Worm (Caenorhabditis elegans) whole organism, late embryonic: ENCODE data around the gene mab-10.

ENCODE experiments used
- C08G9.2 ChIP-seq: sonication (generic microtip); optimal IDR thresholded peaks from 2 replicates; lab custom pipeline; 2016; ENCODE audit warnings: mild to moderate bottlenecking, missing genetic modification characterization, moderate library complexity, missing compliant biosample characterization
- K02D7.2 ChIP-seq: sonication (generic microtip); optimal IDR thresholded peaks from 2 replicates; lab custom pipeline; 2017; ENCODE audit warnings: mild to moderate bottlenecking, missing genetic modification characterization, missing compliant biosample characterization
- K09A11.1 ChIP-seq: sonication (generic microtip); optimal IDR thresholded peaks from 2 replicates; lab custom pipeline; 2017; ENCODE audit warnings: antibody characterized with exemption, mild to moderate bottlenecking, missing genetic modification characterization, missing compliant biosample characterization; ENCODE audit not compliant: insufficient read depth
- ahr-1 ChIP-seq: sonication (generic microtip); optimal IDR thresholded peaks from 2 replicates; lab custom pipeline; 2016; ENCODE audit warnings: missing genetic modification characterization, missing compliant biosample characterization
- ceh-14 ChIP-seq: sonication (generic microtip); optimal IDR thresholded peaks from 2 replicates; lab custom pipeline; 2016; ENCODE audit warnings: missing genotype, missing genetic modification characterization, missing compliant biosample characterization
- ceh-2 ChIP-seq: sonication (generic microtip); optimal IDR thresholded peaks from 2 replicates; lab custom pipeline; 2016; ENCODE audit warnings: missing genotype, missing genetic modification characterization, missing compliant biosample characterization
- ceh-24 ChIP-seq: sonication (generic microtip); optimal IDR thresholded peaks from 2 replicates; lab custom pipeline; 2016; ENCODE audit warnings: mild to moderate bottlenecking, missing genetic modification characterization, missing compliant biosample characterization
- ceh-30 ChIP-seq: fragments of 150-350 bp; optimal IDR thresholded peaks from 2 replicates; lab custom pipeline; 2014; ENCODE audit warnings: missing biosample characterization, missing genetic modification characterization
- ceh-31 ChIP-seq: sonication (generic microtip); optimal IDR thresholded peaks from 2 replicates; lab custom pipeline; 2016; ENCODE audit warnings: missing genetic modification characterization, missing compliant biosample characterization
- ceh-48 ChIP-seq: sonication (generic microtip); optimal IDR thresholded peaks from 2 replicates; lab custom pipeline; 2016; ENCODE audit warnings: missing genetic modification characterization, inconsistent platforms, missing compliant biosample characterization
- ceh-9 ChIP-seq: sonication (generic microtip); optimal IDR thresholded peaks from 2 replicates; lab custom pipeline; 2016; ENCODE audit warnings: mild to moderate bottlenecking, missing genetic modification characterization, inconsistent platforms, missing compliant biosample characterization
- dmd-4 ChIP-seq: sonication (generic microtip); optimal IDR thresholded peaks from 2 replicates; lab custom pipeline; 2016; ENCODE audit warnings: borderline replicate concordance, missing genetic modification characterization, missing compliant biosample characterization
- elt-4 ChIP-seq: sonication (generic microtip); optimal IDR thresholded peaks from 2 replicates; lab custom pipeline; 2016; ENCODE audit warnings: missing genetic modification characterization, missing compliant biosample characterization
- ets-4 ChIP-seq: sonication (generic microtip); optimal IDR thresholded peaks from 2 replicates; lab custom pipeline; 2016; ENCODE audit warnings: missing genetic modification characterization, missing compliant biosample characterization
- hlh-15 ChIP-seq: sonication (generic microtip); optimal IDR thresholded peaks from 2 replicates; lab custom pipeline; 2016; ENCODE audit warnings: missing genetic modification characterization, missing compliant biosample characterization
- hlh-30 ChIP-seq: sonication (generic microtip); optimal IDR thresholded peaks from 2 replicates; lab custom pipeline; 2017; ENCODE audit warnings: antibody characterized with exemption, missing genetic modification characterization, missing compliant biosample characterization; ENCODE audit not compliant: insufficient read depth
- hlh-6 ChIP-seq: sonication (generic microtip); optimal IDR thresholded peaks from 2 replicates; lab custom pipeline; 2016; ENCODE audit warnings: missing genotype, missing genetic modification characterization, missing compliant biosample characterization
- lin-11 ChIP-seq: fragments of 200-800 bp; sonication (Bioruptor generic); optimal IDR thresholded peaks from 2 replicates; lab custom pipeline; 2018; ENCODE audit warnings: mild to moderate bottlenecking, missing genetic modification characterization, missing compliant biosample characterization
- madf-2 ChIP-seq: sonication (generic microtip); optimal IDR thresholded peaks from 2 replicates; lab custom pipeline; 2017; ENCODE audit warnings: missing genetic modification characterization, missing compliant biosample characterization
- mec-3 ChIP-seq: sonication (generic microtip); optimal IDR thresholded peaks from 2 replicates; lab custom pipeline; 2016; ENCODE audit warnings: borderline replicate concordance, missing genetic modification characterization, missing compliant biosample characterization
- nhr-11 ChIP-seq: fragments of 150-350 bp; optimal IDR thresholded peaks from 2 replicates; lab custom pipeline; 2014; ENCODE audit warnings: missing biosample characterization, missing genetic modification characterization
- odd-2 ChIP-seq: sonication (generic microtip); optimal IDR thresholded peaks from 2 replicates; lab custom pipeline; 2017; ENCODE audit warnings: antibody characterized with exemption, mild to moderate bottlenecking, missing genetic modification characterization, missing compliant biosample characterization
- pax-1 ChIP-seq: fragments of 150-350 bp; optimal IDR thresholded peaks from 2 replicates; lab custom pipeline; 2014; ENCODE audit warnings: missing biosample characterization, missing genetic modification characterization
- pha-2 ChIP-seq: sonication (generic microtip); optimal IDR thresholded peaks from 2 replicates; lab custom pipeline; 2017; ENCODE audit warnings: mild to moderate bottlenecking, missing genetic modification characterization, missing compliant biosample characterization
- pha-4 ChIP-seq: fragments of 150-350 bp; optimal IDR thresholded peaks from 2 replicates; lab custom pipeline; 2018; ENCODE audit warnings: missing biosample characterization, missing genetic modification reagents, missing genetic modification characterization
- ref-2 ChIP-seq: sonication (generic microtip); optimal IDR thresholded peaks from 2 replicates; lab custom pipeline; 2016; ENCODE audit warnings: missing genetic modification characterization, missing compliant biosample characterization
- sdc-2 ChIP-seq: sonication (generic microtip); optimal IDR thresholded peaks from 2 replicates; lab custom pipeline; 2016; ENCODE audit warnings: missing genotype, missing genetic modification characterization, missing compliant biosample characterization
- tbx-2 ChIP-seq: sonication (generic microtip); optimal IDR thresholded peaks from 2 replicates; lab custom pipeline; 2016; ENCODE audit warnings: missing genetic modification characterization, missing compliant biosample characterization
- tbx-7 ChIP-seq: sonication (generic microtip); optimal IDR thresholded peaks from 2 replicates; lab custom pipeline; 2016; ENCODE audit warnings: missing genotype, missing genetic modification characterization, missing compliant biosample characterization
- unc-3 ChIP-seq, 2 experiments: fragments of 200-800 bp in 1 of 2; sonication (Bioruptor generic) in 1 of 2; sonication (generic microtip) in 1 of 2; conservative IDR thresholded peaks in 1 of 2; optimal IDR thresholded peaks in 1 of 2; 2 replicates each; pipeline versions ENCODE4 v1.3.6 to Lab custom; 2016 to 2022; ENCODE audit warnings: missing compliant biosample characterization in 2 of 2, missing genetic modification characterization in 2 of 2, missing genetic modification reagents in 1 of 2
- unc-42 ChIP-seq: sonication (generic microtip); optimal IDR thresholded peaks from 2 replicates; lab custom pipeline; 2016; ENCODE audit warnings: missing genotype, missing genetic modification characterization, missing compliant biosample characterization
- unc-55 ChIP-seq: sonication (generic microtip); optimal IDR thresholded peaks from 2 replicates; lab custom pipeline; 2017; ENCODE audit warnings: missing biosample characterization, missing genetic modification reagents, missing genetic modification characterization
- unc-86 ChIP-seq: sonication (generic microtip); optimal IDR thresholded peaks from 2 replicates; lab custom pipeline; 2016; ENCODE audit warnings: missing genetic modification characterization, missing compliant biosample characterization
- zip-5 ChIP-seq: sonication (generic microtip); optimal IDR thresholded peaks from 2 replicates; lab custom pipeline; 2016; ENCODE audit warnings: missing genetic modification characterization, missing compliant biosample characterization
- ztf-16 ChIP-seq: sonication (generic microtip); optimal IDR thresholded peaks from 2 replicates; lab custom pipeline; 2017; ENCODE audit warnings: missing genetic modification characterization, missing compliant biosample characterization

The mab-10 gene

ce11 chrII:10524374-10524773, 3.5 kb upstream of the mab-10 start, which contains the start of gene F59B10.6:
Gene F59B10.6 (minus strand): TSS chrII:10524474.
- no peak for TF ChIP-seq dmd-4 (tag; lab: Kevin White, UChicago)
- TF ChIP-seq madf-2 (tag; lab: Kevin White, UChicago), result no peak
- TF ChIP-seq ceh-31 (tag; lab: Kevin White, UChicago), result no peak
- no peak for TF ChIP-seq ceh-2
- no peak for TF ChIP-seq ceh-30

- no peak for TF ChIP-seq hlh-15 (tag; lab: Kevin White, UChicago)
- no peak for TF ChIP-seq odd-2
- no peak for TF ChIP-seq pax-1 (tag; lab: Kevin White, UChicago)
- no peak for TF ChIP-seq K09A11.1 (tag; lab: Kevin White, UChicago)
- TF ChIP-seq hlh-6 (tag; lab: Kevin White, UChicago), result no peak
- no peak for TF ChIP-seq ztf-16 (tag; lab: Kevin White, UChicago)
- no peak for TF ChIP-seq nhr-11 (tag; lab: Kevin White, UChicago)
- TF ChIP-seq pha-2 (tag; lab: Kevin White, UChicago), result no peak
- no peak for TF ChIP-seq ahr-1 (tag; lab: Kevin White, UChicago)
- TF ChIP-seq mec-3 (tag; lab: Kevin White, UChicago), result no peak
- TF ChIP-seq unc-3 (GFP tag; conservative IDR thresholded peaks at IDR 0.05; lab: Robert Waterston, UW), result no peak
- TF ChIP-seq unc-3 (tag; optimal IDR thresholded peaks at IDR 0.05; lab: Kevin White, UChicago), result no peak
- no peak for TF ChIP-seq zip-5 (tag; lab: Kevin White, UChicago)
- no peak for TF ChIP-seq hlh-30 (tag; lab: Kevin White, UChicago)
- TF ChIP-seq elt-4, result no peak
- no peak for TF ChIP-seq ets-4
- no peak for TF ChIP-seq ceh-48
- TF ChIP-seq ceh-9 (tag; lab: Kevin White, UChicago), result no peak
- TF ChIP-seq ref-2 (tag; lab: Kevin White, UChicago), result no peak
These were observed 2.8 kb upstream of the mab-10 start for ce11 chrII:10525134-10525533.

- TF ChIP-seq hlh-6 (tag; lab: Kevin White, UChicago) (peak; percentile 19), ceh-48 (no peak), ceh-14 (tag; lab: Kevin White, UChicago) (no peak), K02D7.2 (tag; lab: Kevin White, UChicago) (no peak), unc-86 (tag; lab: Kevin White, UChicago) (no peak), sdc-2 (no peak)
These were observed 1.4 kb downstream of the mab-10 start for ce11 chrII:10529218-10529751.

- no peak for TF ChIP-seq pax-1 (tag; lab: Kevin White, UChicago)
- TF ChIP-seq unc-86 (tag; lab: Kevin White, UChicago), result no peak
- TF ChIP-seq ceh-14 (tag; lab: Kevin White, UChicago), result no peak
- TF ChIP-seq tbx-7 (tag; lab: Kevin White, UChicago), result no peak
- no peak for TF ChIP-seq tbx-2 (tag; lab: Kevin White, UChicago)
- no peak for TF ChIP-seq madf-2 (tag; lab: Kevin White, UChicago)
- no peak for TF ChIP-seq ztf-16 (tag; lab: Kevin White, UChicago)
- TF ChIP-seq C08G9.2 (tag; lab: Kevin White, UChicago), result no peak
- TF ChIP-seq lin-11 (tag; lab: Kevin White, UChicago), result no peak
These were observed 3.0 kb downstream of the mab-10 start for ce11 chrII:10530907-10531306.

- TF ChIP-seq unc-42 (tag; lab: Kevin White, UChicago) (no peak), ceh-24 (tag; lab: Kevin White, UChicago) (no peak), pha-4 (tag; lab: Kevin White, UChicago) (no peak), unc-55 (no peak)
- TF ChIP-seq, all 69 proteins: peak for 0
These were observed 3.7 kb downstream of the mab-10 start for ce11 chrII:10531604-10532003.
